Worm (Caenorhabditis elegans) whole organism, L2 larva: ENCODE results near the gene rpl-42.

Experiments
- C34F6.9 ChIP-seq: fragments of 150-350 bp; optimal IDR thresholded peaks from 2 replicates; lab custom pipeline; 2014; ENCODE audit warnings: missing biosample characterization, missing genetic modification characterization
- R02D3.7 ChIP-seq: fragments of 150-350 bp; optimal IDR thresholded peaks from 2 replicates; lab custom pipeline; 2014; ENCODE audit warnings: missing biosample characterization, missing genetic modification characterization
- ZK546.5 ChIP-seq: sonication (generic microtip); optimal IDR thresholded peaks from 2 replicates; lab custom pipeline; 2017; ENCODE audit warnings: missing biosample characterization, missing genetic modification characterization
- alr-1 ChIP-seq: fragments of 150-350 bp; optimal IDR thresholded peaks from 2 replicates; lab custom pipeline; 2014; ENCODE audit warnings: missing biosample characterization, missing genetic modification characterization
- aly-2 ChIP-seq: fragments of 150-350 bp; optimal IDR thresholded peaks from 2 replicates; lab custom pipeline; 2014; ENCODE audit warnings: missing biosample characterization, missing genetic modification characterization
- ama-1 ChIP-seq: fragments of 150-350 bp; optimal IDR thresholded peaks from 2 replicates; lab custom pipeline; 2018; ENCODE audit warnings: inconsistent platforms
- blmp-1 ChIP-seq: sonication (generic microtip); optimal IDR thresholded peaks from 2 replicates; lab custom pipeline; 2017; ENCODE audit warnings: missing genetic modification characterization, mild to moderate bottlenecking, missing compliant biosample characterization, antibody characterized with exemption, moderate library complexity; ENCODE audit not compliant: insufficient read depth
- ceh-16 ChIP-seq: fragments of 150-350 bp; optimal IDR thresholded peaks from 2 replicates; lab custom pipeline; 2014; ENCODE audit warnings: missing biosample characterization, missing genetic modification characterization
- ceh-82 ChIP-seq: fragments of 150-350 bp; optimal IDR thresholded peaks from 2 replicates; lab custom pipeline; 2014; ENCODE audit warnings: missing biosample characterization, missing genetic modification characterization
- crh-2 ChIP-seq: sonication (generic microtip); optimal IDR thresholded peaks from 2 replicates; lab custom pipeline; 2017; ENCODE audit warnings: missing biosample characterization, missing genetic modification characterization
- dmd-4 ChIP-seq: sonication (generic microtip); optimal IDR thresholded peaks from 2 replicates; lab custom pipeline; 2017; ENCODE audit warnings: missing biosample characterization, missing genetic modification characterization
- elt-1 ChIP-seq: fragments of 150-350 bp; optimal IDR thresholded peaks from 2 replicates; lab custom pipeline; 2014; ENCODE audit warnings: missing biosample characterization, missing genetic modification characterization
- elt-3 ChIP-seq: sonication (generic microtip); optimal IDR thresholded peaks from 2 replicates; lab custom pipeline; 2017; ENCODE audit warnings: missing biosample characterization, missing genetic modification characterization
- gmeb-1 ChIP-seq: fragments of 150-350 bp; optimal IDR thresholded peaks from 2 replicates; lab custom pipeline; 2014; ENCODE audit warnings: missing biosample characterization, missing genetic modification characterization
- lin-13 ChIP-seq: fragments of 150-350 bp; optimal IDR thresholded peaks from 2 replicates; lab custom pipeline; 2014; ENCODE audit warnings: missing biosample characterization, missing genetic modification reagents, missing genetic modification characterization
- lsy-2 ChIP-seq, 2 experiments: fragments of 150-350 bp in 1 of 2; sonication (generic microtip) in 1 of 2; optimal IDR thresholded peaks; 2 replicates each; lab custom pipeline; 2014 to 2017; ENCODE audit warnings: missing biosample characterization in 2 of 2, missing genetic modification characterization in 2 of 2
- mdl-1 ChIP-seq, 2 experiments: fragments of 150-350 bp in 1 of 2; sonication (generic microtip) in 1 of 2; optimal IDR thresholded peaks; 2 replicates each; lab custom pipeline; 2017; ENCODE audit warnings: missing biosample characterization in 2 of 2, missing genetic modification characterization in 2 of 2
- nhr-10 ChIP-seq: sonication (generic microtip); optimal IDR thresholded peaks from 2 replicates; lab custom pipeline; 2017; ENCODE audit warnings: missing biosample characterization, missing genetic modification characterization
- nhr-11 ChIP-seq: fragments of 150-350 bp; optimal IDR thresholded peaks from 2 replicates; lab custom pipeline; 2014; ENCODE audit warnings: missing biosample characterization, missing genetic modification characterization
- nhr-12 ChIP-seq: fragments of 150-350 bp; optimal IDR thresholded peaks from 2 replicates; lab custom pipeline; 2014; ENCODE audit warnings: missing biosample characterization, missing genetic modification characterization
- nhr-129 ChIP-seq: fragments of 150-350 bp; optimal IDR thresholded peaks from 2 replicates; lab custom pipeline; 2014; ENCODE audit warnings: missing biosample characterization, missing genetic modification characterization
- nhr-21 ChIP-seq: fragments of 150-350 bp; optimal IDR thresholded peaks from 2 replicates; lab custom pipeline; 2014; ENCODE audit warnings: missing biosample characterization, missing genetic modification characterization
- nhr-23 ChIP-seq: fragments of 150-350 bp; optimal IDR thresholded peaks from 2 replicates; lab custom pipeline; 2014; ENCODE audit warnings: missing biosample characterization, missing genetic modification reagents, missing genetic modification characterization
- nhr-237 ChIP-seq: fragments of 150-350 bp; optimal IDR thresholded peaks from 2 replicates; lab custom pipeline; 2014; ENCODE audit warnings: missing biosample characterization, missing genetic modification characterization
- nhr-25 ChIP-seq: fragments of 150-350 bp; sonication (generic microtip); optimal IDR thresholded peaks from 3 replicates; lab custom pipeline; 2014; ENCODE audit warnings: missing biosample characterization, missing genetic modification characterization
- nhr-6 ChIP-seq: fragments of 150-350 bp; optimal IDR thresholded peaks from 2 replicates; lab custom pipeline; 2014; ENCODE audit warnings: missing biosample characterization, missing genetic modification characterization
- nhr-77 ChIP-seq: fragments of 150-350 bp; optimal IDR thresholded peaks from 2 replicates; lab custom pipeline; 2014; ENCODE audit warnings: missing biosample characterization, missing genetic modification characterization
- peb-1 ChIP-seq: fragments of 150-350 bp; optimal IDR thresholded peaks from 2 replicates; lab custom pipeline; 2014; ENCODE audit warnings: missing biosample characterization, missing genetic modification characterization
- sem-4 ChIP-seq: fragments of 150-350 bp; optimal IDR thresholded peaks from 2 replicates; lab custom pipeline; 2014; ENCODE audit warnings: missing biosample characterization, missing genetic modification reagents, missing genetic modification characterization
- skn-1 ChIP-seq: sonication (generic microtip); optimal IDR thresholded peaks from 2 replicates; lab custom pipeline; 2017; ENCODE audit warnings: missing biosample characterization, missing genetic modification characterization
- sma-3 ChIP-seq: sonication (generic microtip); optimal IDR thresholded peaks from 2 replicates; lab custom pipeline; 2016; ENCODE audit warnings: missing genetic modification reagents, missing genetic modification characterization, missing compliant biosample characterization
- sma-9 ChIP-seq, 2 experiments: fragments of 150-350 bp in 1 of 2; sonication (generic microtip) in 1 of 2; optimal IDR thresholded peaks; 2 replicates each; lab custom pipeline; 2014 to 2016; ENCODE audit warnings: missing genetic modification characterization in 2 of 2, mild to moderate bottlenecking in 1 of 2, missing biosample characterization in 1 of 2, missing compliant biosample characterization in 1 of 2, missing genetic modification reagents in 1 of 2, moderate library complexity in 1 of 2
- unc-39 ChIP-seq: fragments of 150-350 bp; optimal IDR thresholded peaks from 2 replicates; lab custom pipeline; 2014; ENCODE audit warnings: missing biosample characterization, missing genetic modification characterization
- unc-55 ChIP-seq: fragments of 150-350 bp; sonication (generic microtip); optimal IDR thresholded peaks from 3 replicates; lab custom pipeline; 2014; ENCODE audit warnings: missing biosample characterization, missing genetic modification reagents, missing genetic modification characterization
- unc-62 ChIP-seq: fragments of 150-350 bp; optimal IDR thresholded peaks from 2 replicates; lab custom pipeline; 2014; ENCODE audit warnings: missing biosample characterization, missing genetic modification reagents, missing genetic modification characterization
- zag-1 ChIP-seq: fragments of 150-350 bp; optimal IDR thresholded peaks from 2 replicates; lab custom pipeline; 2014; ENCODE audit warnings: missing biosample characterization, missing genetic modification characterization
- ztf-1 ChIP-seq: fragments of 200-800 bp; sonication (Bioruptor generic); conservative IDR thresholded peaks from 2 replicates; pipeline ENCODE4 v1.3.6; 2022; ENCODE audit warnings: missing genetic modification characterization, missing compliant biosample characterization
- ztf-11 ChIP-seq: sonication (generic microtip); optimal IDR thresholded peaks from 2 replicates; lab custom pipeline; 2017; ENCODE audit warnings: missing biosample characterization, missing genetic modification characterization
- ztf-4 ChIP-seq: fragments of 150-350 bp; optimal IDR thresholded peaks from 2 replicates; lab custom pipeline; 2014; ENCODE audit warnings: missing biosample characterization, missing genetic modification characterization

The rpl-42 gene

DNA sequence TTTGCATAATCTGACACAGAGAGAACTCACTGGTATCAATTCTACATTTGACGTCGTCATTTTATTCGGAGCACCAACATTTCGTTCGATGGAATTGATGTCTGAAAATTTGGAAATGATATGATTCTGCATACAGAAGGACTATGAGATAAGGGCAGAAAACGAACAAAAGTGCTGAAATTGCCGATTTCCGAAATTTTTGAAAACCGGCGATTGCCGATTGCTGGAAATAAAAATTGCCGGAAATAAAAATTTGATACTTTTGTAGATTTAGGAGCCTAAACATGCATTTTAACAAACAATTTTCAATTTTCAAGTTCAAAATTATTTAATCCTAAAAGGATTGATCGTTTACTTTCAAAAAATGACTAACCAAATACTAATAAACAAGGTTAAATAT lies 3.2 kb upstream of the rpl-42 start, which contains the start of gene unc-53:
Gene unc-53 (minus strand): TSS at position 101 of the 400 bp plus-strand sequence.
- TF ChIP-seq lin-13 (GFP tag; lab: Kevin White, UChicago): no peak
- TF ChIP-seq sma-3 (GFP tag; lab: Kevin White, UChicago): no peak
- no peak for TF ChIP-seq aly-2 (tag; lab: Kevin White, UChicago)
- TF ChIP-seq nhr-237 (tag; lab: Kevin White, UChicago): no peak
- no peak for TF ChIP-seq elt-1 (tag; lab: Kevin White, UChicago)
- TF ChIP-seq R02D3.7 (tag; lab: Kevin White, UChicago): no peak
- no peak for TF ChIP-seq ceh-16 (tag; lab: Kevin White, UChicago)
- TF ChIP-seq ztf-4 (tag; lab: Kevin White, UChicago): no peak
- no peak for TF ChIP-seq elt-3 (tag; lab: Kevin White, UChicago)
- TF ChIP-seq nhr-10 (tag; lab: Kevin White, UChicago): no peak
- no peak for TF ChIP-seq crh-2 (tag; lab: Kevin White, UChicago)
- TF ChIP-seq nhr-11 (tag; lab: Kevin White, UChicago): no peak

DNA sequence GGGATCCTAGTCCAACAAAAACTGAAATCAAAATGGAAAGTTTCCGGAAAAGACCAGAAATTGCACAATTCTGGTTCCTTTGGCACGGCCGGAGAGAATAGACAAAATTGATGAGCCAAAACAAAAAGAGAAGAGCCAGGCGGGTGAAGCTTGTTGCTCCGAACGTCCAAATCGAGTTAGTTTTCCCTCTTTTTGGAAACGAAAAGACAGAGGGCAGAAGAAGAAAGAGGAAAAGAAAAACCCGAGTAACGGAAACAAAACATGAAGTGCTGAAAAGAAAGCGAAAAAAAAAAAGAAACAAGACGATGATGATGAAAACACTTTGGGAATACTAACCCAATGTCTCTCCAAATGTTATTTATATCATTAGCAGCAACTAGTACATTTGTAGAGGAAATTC lies 936 bp upstream of the rpl-42 start:
- TF ChIP-seq alr-1: no peak
- TF ChIP-seq elt-3 (tag; lab: Kevin White, UChicago): no peak
- TF ChIP-seq skn-1 (tag; lab: Kevin White, UChicago): no peak
- no peak for TF ChIP-seq unc-62 (GFP tag; lab: Kevin White, UChicago)
- TF ChIP-seq unc-39 (tag; lab: Kevin White, UChicago): no peak
- no peak for TF ChIP-seq R02D3.7 (tag; lab: Kevin White, UChicago)
- no peak for TF ChIP-seq ztf-1
- TF ChIP-seq nhr-237 (tag; lab: Kevin White, UChicago): no peak
- TF ChIP-seq blmp-1: no peak

DNA sequence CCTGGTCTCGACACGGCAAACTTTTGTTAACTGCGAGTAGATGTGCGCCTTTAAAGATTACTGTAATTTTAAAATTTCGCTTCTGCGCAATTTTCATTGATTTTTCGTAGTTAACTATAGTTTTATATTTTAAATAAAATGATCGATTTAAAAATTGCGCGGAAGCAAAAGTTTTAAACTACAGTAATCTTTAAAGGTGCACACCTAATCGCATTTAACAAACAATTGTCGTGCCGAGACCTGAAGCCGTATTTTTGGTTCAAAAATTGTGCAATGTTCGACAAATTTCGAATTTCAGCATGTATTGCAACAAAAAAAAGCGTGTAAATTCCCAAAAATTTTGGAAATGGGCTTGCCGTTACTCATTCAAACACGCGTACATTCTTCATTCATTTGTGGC lies 1.9 kb downstream of the rpl-42 start:
- TF ChIP-seq gmeb-1: no peak
- no peak for TF ChIP-seq elt-3 (tag; lab: Kevin White, UChicago)
- TF ChIP-seq lin-13 (GFP tag; lab: Kevin White, UChicago): no peak
- TF ChIP-seq R02D3.7 (tag; lab: Kevin White, UChicago): no peak
- no peak for TF ChIP-seq ama-1 (lab: Kevin White, UChicago)
- no peak for TF ChIP-seq ceh-82 (tag; lab: Kevin White, UChicago)
- TF ChIP-seq nhr-11 (tag; lab: Kevin White, UChicago): no peak
- no peak for TF ChIP-seq skn-1 (tag; lab: Kevin White, UChicago)
- TF ChIP-seq nhr-25 (tag; lab: Kevin White, UChicago): no peak
- TF ChIP-seq nhr-129: no peak
- no peak for TF ChIP-seq C34F6.9 (tag; lab: Kevin White, UChicago)
- no peak for TF ChIP-seq ZK546.5 (tag; lab: Kevin White, UChicago)

DNA sequence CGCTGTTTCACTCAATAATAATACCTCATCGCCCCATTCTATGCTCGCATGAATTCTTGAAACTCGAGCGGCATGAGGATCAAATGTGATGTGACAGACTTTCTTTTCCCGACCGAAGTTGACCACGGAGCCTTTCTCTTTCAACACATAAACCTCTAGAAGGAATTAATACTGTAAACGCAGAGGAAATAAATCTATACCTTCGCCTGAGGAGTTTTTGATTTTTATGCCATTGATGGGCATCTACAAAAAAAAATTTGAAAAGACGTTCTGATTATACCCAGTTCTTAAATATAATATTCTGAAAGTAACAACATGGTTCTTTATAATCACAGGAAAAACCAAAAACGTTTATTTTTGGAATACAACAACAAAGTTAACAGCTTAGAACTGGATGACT lies 3.7 kb downstream of the rpl-42 start, which contains the start of gene nbs-1:
Gene nbs-1 (minus strand): TSS at position 246 of the 400 bp plus-strand sequence.
- TF ChIP-seq dmd-4 (tag; lab: Kevin White, UChicago): no peak
- TF ChIP-seq skn-1 (tag; lab: Kevin White, UChicago): no peak
- TF ChIP-seq R02D3.7 (tag; lab: Kevin White, UChicago): no peak
- no peak for TF ChIP-seq peb-1 (tag; lab: Kevin White, UChicago)
- TF ChIP-seq unc-55: no peak
- no peak for TF ChIP-seq alr-1
- no peak for TF ChIP-seq lin-13 (GFP tag; lab: Kevin White, UChicago)
- TF ChIP-seq nhr-129: no peak
- TF ChIP-seq nhr-12 (tag; lab: Kevin White, UChicago): no peak
- no peak for TF ChIP-seq nhr-237 (tag; lab: Kevin White, UChicago)
- TF ChIP-seq sem-4 (tag; lab: Kevin White, UChicago): no peak
- no peak for TF ChIP-seq ceh-82 (tag; lab: Kevin White, UChicago)
- no peak for TF ChIP-seq sma-3 (GFP tag; lab: Kevin White, UChicago)
- TF ChIP-seq crh-2 (tag; lab: Kevin White, UChicago): no peak
- TF ChIP-seq blmp-1: no peak
- TF ChIP-seq nhr-21 (tag; lab: Kevin White, UChicago): no peak
- TF ChIP-seq unc-62 (GFP tag; lab: Kevin White, UChicago): no peak
- TF ChIP-seq, all 48 proteins: peak for 0

DNA sequence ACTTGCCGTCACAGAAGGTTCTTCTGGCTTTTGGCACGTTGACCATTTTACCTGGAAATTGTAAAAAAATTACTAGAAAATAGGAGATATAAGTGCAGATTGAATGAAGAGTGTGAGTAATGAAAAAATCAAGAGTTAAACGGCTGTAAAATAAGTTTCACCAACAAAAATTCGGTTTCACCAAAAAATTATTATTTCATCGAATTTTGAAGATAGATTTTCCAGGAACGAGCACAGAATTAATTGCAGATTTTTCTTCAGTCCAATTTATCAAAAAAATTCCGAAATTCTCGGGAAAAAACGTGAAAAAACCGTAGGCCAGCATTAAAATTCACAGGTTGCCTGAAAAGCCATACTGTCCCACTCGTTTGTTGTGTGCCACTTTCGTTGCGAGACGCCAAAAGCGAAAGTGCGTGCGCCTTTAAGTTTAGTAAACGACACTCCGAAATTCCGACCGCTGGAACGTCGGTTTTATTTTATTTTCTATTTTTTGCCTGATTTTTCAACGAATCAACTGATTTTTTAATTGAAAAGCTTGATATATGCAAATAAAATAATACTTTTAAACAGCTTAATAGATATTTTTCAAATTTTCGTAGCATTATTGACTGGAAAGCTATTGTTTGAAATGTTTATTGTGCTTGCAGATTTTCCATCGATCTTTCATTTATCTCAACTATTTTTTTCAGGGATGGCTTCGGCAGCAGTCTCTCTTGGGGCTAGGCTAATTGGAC lies 4.8 kb downstream of the rpl-42 start, which contains the start of the genes rpl-36.A and nuo-1:
Gene rpl-36.A (minus strand): TSS at position 51 of the 734 bp plus-strand sequence.
Gene nuo-1 (plus strand): TSS at position 684 of the 734 bp plus-strand sequence.
- no peak for TF ChIP-seq alr-1
- TF ChIP-seq peb-1 (tag; lab: Kevin White, UChicago): no peak
- TF ChIP-seq skn-1 (tag; lab: Kevin White, UChicago): no peak
- TF ChIP-seq nhr-25 (tag; lab: Kevin White, UChicago): peak; percentile 86
- no peak for TF ChIP-seq nhr-6 (tag; lab: Kevin White, UChicago)
- TF ChIP-seq zag-1 (tag; lab: Kevin White, UChicago): peak; percentile 66
- TF ChIP-seq ama-1 (lab: Kevin White, UChicago): peak; percentile 43
- TF ChIP-seq nhr-23 (tag; lab: Kevin White, UChicago): no peak
- peak; percentile 94 for TF ChIP-seq blmp-1
- peak; percentile 89 for TF ChIP-seq crh-2 (tag; lab: Kevin White, UChicago)
- no peak for TF ChIP-seq ceh-16 (tag; lab: Kevin White, UChicago)
- TF ChIP-seq sma-3 (GFP tag; lab: Kevin White, UChicago): peak; percentile 80
- TF ChIP-seq nhr-21 (tag; lab: Kevin White, UChicago): peak; percentile 83
- TF ChIP-seq nhr-77: no peak
- no peak for TF ChIP-seq nhr-237 (tag; lab: Kevin White, UChicago)
- peak in 1 of 2 experiments; percentile 13 for TF ChIP-seq mdl-1 (tag; optimal IDR thresholded peaks at IDR 0.05; lab: Kevin White, UChicago)
- TF ChIP-seq ceh-82 (tag; lab: Kevin White, UChicago): no peak
- TF ChIP-seq lsy-2 (tag; optimal IDR thresholded peaks at IDR 0.05; lab: Kevin White, UChicago): peak; percentile 92 to 99
- peak; percentile 54 for TF ChIP-seq ztf-4 (tag; lab: Kevin White, UChicago)
- TF ChIP-seq nhr-129: peak; percentile 90
- TF ChIP-seq gmeb-1: peak; percentile 83
- TF ChIP-seq sma-9 (GFP tag; optimal IDR thresholded peaks at IDR 0.05; lab: Kevin White, UChicago): peak; percentile 67
- no peak for TF ChIP-seq sma-9 (tag; optimal IDR thresholded peaks at IDR 0.05; lab: Kevin White, UChicago)
- no peak for TF ChIP-seq ztf-11 (tag; lab: Kevin White, UChicago)
